Fruit fly (Drosophila melanogaster) whole organism, prepupa: ENCODE measurements around the gene CG16789.

Experiments
- CG10669 ChIP-seq: fragments of 200-800 bp; sonication (Bioruptor generic); optimal IDR thresholded peaks from 3 replicates; lab custom pipeline; 2018; ENCODE audit warnings: missing biosample characterization, mild to moderate bottlenecking, missing genetic modification characterization, moderate library complexity
- CG11762 ChIP-seq: fragments of 200-800 bp; sonication (Bioruptor generic); optimal IDR thresholded peaks from 3 replicates; lab custom pipeline; 2016; ENCODE audit warnings: missing biosample characterization, missing genetic modification characterization; ENCODE audit not compliant: insufficient read depth
- CG15336 ChIP-seq: fragments of 200-800 bp; sonication (Bioruptor generic); IDR thresholded peaks from 2 replicates; pipeline ENCODE4 v1.3.6; 2022; ENCODE audit warnings: missing biosample characterization, missing genetic modification characterization
- CG1621 ChIP-seq: fragments of 200-800 bp; sonication (Bioruptor generic); optimal IDR thresholded peaks from 3 replicates; lab custom pipeline; 2018; ENCODE audit warnings: missing biosample characterization, mild to moderate bottlenecking, missing genetic modification characterization
- CG3032 ChIP-seq: fragments of 200-800 bp; optimal IDR thresholded peaks from 2 replicates; lab custom pipeline; 2019; ENCODE audit warnings: missing biosample characterization, mild to moderate bottlenecking, missing genetic modification characterization, moderate library complexity
- CG31627 ChIP-seq: fragments of 200-800 bp; sonication (Bioruptor generic); optimal IDR thresholded peaks from 3 replicates; lab custom pipeline; 2016; ENCODE audit warnings: missing biosample characterization, missing genetic modification characterization
- CG34406 ChIP-seq: fragments of 200-800 bp; sonication (Bioruptor generic); optimal IDR thresholded peaks from 3 replicates; lab custom pipeline; 2016; ENCODE audit warnings: missing biosample characterization, missing genetic modification characterization
- CG3919 ChIP-seq: fragments of 200-800 bp; sonication (Bioruptor generic); optimal IDR thresholded peaks from 3 replicates; lab custom pipeline; 2016; ENCODE audit warnings: missing biosample characterization, missing genetic modification characterization
- CG6163 ChIP-seq: fragments of 200-800 bp; sonication (Bioruptor generic); IDR thresholded peaks from 3 replicates; pipeline ENCODE4 v1.3.6; 2022; ENCODE audit warnings: missing biosample characterization, missing genetic modification characterization
- CG6276 ChIP-seq: fragments of 200-800 bp; sonication (Bioruptor generic); optimal IDR thresholded peaks from 2 replicates; lab custom pipeline; 2017; ENCODE audit warnings: missing biosample characterization, mild to moderate bottlenecking, missing genetic modification characterization
- CG6792 ChIP-seq: fragments of 200-800 bp; sonication (Bioruptor generic); optimal IDR thresholded peaks from 3 replicates; lab custom pipeline; 2016; ENCODE audit warnings: missing biosample characterization, missing genetic modification characterization
- CG6808 ChIP-seq: fragments of 200-800 bp; sonication (Bioruptor generic); optimal IDR thresholded peaks from 3 replicates; lab custom pipeline; 2017; ENCODE audit warnings: missing biosample characterization, missing genetic modification characterization, mild to moderate bottlenecking, moderate library complexity, missing genetic modification reagents
- CG6854 ChIP-seq: fragments of 200-800 bp; sonication (Bioruptor generic); optimal IDR thresholded peaks from 2 replicates; lab custom pipeline; 2017; ENCODE audit warnings: missing biosample characterization, mild to moderate bottlenecking, missing genetic modification characterization
- CG7368 ChIP-seq: fragments of 200-800 bp; sonication (Bioruptor generic); optimal IDR thresholded peaks from 3 replicates; lab custom pipeline; 2016; ENCODE audit warnings: missing biosample characterization, missing genetic modification characterization
- Ets21C ChIP-seq: fragments of 200-800 bp; sonication (Bioruptor generic); optimal IDR thresholded peaks from 3 replicates; lab custom pipeline; 2016; ENCODE audit warnings: missing biosample characterization, missing genetic modification characterization
- Gug ChIP-seq: fragments of 200-800 bp; sonication (Bioruptor generic); IDR thresholded peaks from 2 replicates; pipeline ENCODE4 v1.3.6; 2022; ENCODE audit warnings: missing biosample characterization, missing genetic modification characterization
- Hr4 ChIP-seq: fragments of 200-800 bp; sonication (Bioruptor generic); optimal IDR thresholded peaks from 3 replicates; lab custom pipeline; 2016; ENCODE audit warnings: missing biosample characterization, missing genetic modification characterization
- OdsH ChIP-seq: fragments of 200-800 bp; sonication (Bioruptor generic); optimal IDR thresholded peaks from 3 replicates; lab custom pipeline; 2016; ENCODE audit warnings: missing biosample characterization, missing genetic modification characterization
- Smox ChIP-seq: fragments of 200-800 bp; sonication (Bioruptor generic); optimal IDR thresholded peaks from 3 replicates; lab custom pipeline; 2016; ENCODE audit warnings: missing biosample characterization, missing genetic modification characterization
- Sox14 ChIP-seq: fragments of 200-800 bp; sonication (Bioruptor generic); optimal IDR thresholded peaks from 3 replicates; lab custom pipeline; 2016; ENCODE audit warnings: missing biosample characterization, missing genetic modification characterization
- cyc ChIP-seq: fragments of 200-800 bp; sonication (Bioruptor generic); optimal IDR thresholded peaks from 3 replicates; lab custom pipeline; 2016; ENCODE audit warnings: missing biosample characterization, missing genetic modification characterization
- dac ChIP-seq: fragments of 200-800 bp; sonication (Bioruptor generic); optimal IDR thresholded peaks from 2 replicates; lab custom pipeline; 2017; ENCODE audit warnings: missing biosample characterization, mild to moderate bottlenecking, missing genetic modification characterization
- dsx ChIP-seq: fragments of 200-800 bp; optimal IDR thresholded peaks from 3 replicates; lab custom pipeline; 2019; ENCODE audit warnings: missing biosample characterization, mild to moderate bottlenecking, missing genetic modification characterization, moderate library complexity; ENCODE audit not compliant: poor library complexity, severe bottlenecking
- eg ChIP-seq: fragments of 200-800 bp; sonication (Bioruptor generic); IDR thresholded peaks from 3 replicates; pipeline ENCODE4 v1.3.6; 2022; ENCODE audit warnings: missing biosample characterization, missing genetic modification characterization
- esn ChIP-seq: fragments of 200-800 bp; sonication (Bioruptor generic); optimal IDR thresholded peaks from 2 replicates; lab custom pipeline; 2016; ENCODE audit warnings: missing biosample characterization, mild to moderate bottlenecking, missing genetic modification characterization, moderate library complexity
- lz ChIP-seq: fragments of 200-800 bp; sonication (Bioruptor generic); optimal IDR thresholded peaks from 3 replicates; lab custom pipeline; 2016; ENCODE audit warnings: missing biosample characterization, missing genetic modification characterization
- pdm3 ChIP-seq: fragments of 200-800 bp; sonication (Bioruptor generic); optimal IDR thresholded peaks from 3 replicates; lab custom pipeline; 2016; ENCODE audit warnings: missing biosample characterization, missing genetic modification characterization
- salr ChIP-seq, 2 experiments: fragments of 200-800 bp; sonication (Bioruptor generic); optimal IDR thresholded peaks; 3 replicates each; lab custom pipeline; 2016 to 2018; ENCODE audit warnings: missing biosample characterization in 2 of 2, missing genetic modification characterization in 2 of 2, mild to moderate bottlenecking in 1 of 2
- spab ChIP-seq: fragments of 200-800 bp; sonication (Bioruptor generic); optimal IDR thresholded peaks from 2 replicates; lab custom pipeline; 2017; ENCODE audit warnings: missing biosample characterization, mild to moderate bottlenecking, missing genetic modification characterization, missing genetic modification reagents
- vri ChIP-seq: fragments of 200-800 bp; sonication (Bioruptor generic); optimal IDR thresholded peaks from 3 replicates; lab custom pipeline; 2016; ENCODE audit warnings: missing biosample characterization, mild to moderate bottlenecking, missing genetic modification characterization

The CG16789 gene

DNA sequence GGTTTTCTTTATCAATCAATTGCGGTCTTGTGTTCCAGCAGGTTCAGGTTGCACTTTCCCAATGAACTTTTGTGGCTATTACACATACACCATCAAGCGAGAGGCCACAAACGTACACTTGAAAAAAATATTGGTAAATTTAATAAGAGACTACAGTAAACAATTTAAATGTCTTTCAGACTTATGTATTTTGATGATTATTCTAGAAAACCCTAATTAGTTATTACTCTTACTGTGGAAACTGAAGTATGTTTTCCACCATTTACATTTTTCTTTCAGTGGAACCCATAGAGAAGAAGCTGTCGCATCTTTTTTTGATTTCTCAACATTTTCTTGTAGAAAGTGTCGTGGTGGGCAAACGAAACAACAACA, 31.9 kb upstream of the CG16789 start (continued):
- TF ChIP-seq CG6854 (GFP tag; lab: Kevin White, UChicago) (no peak), CG34406 (GFP tag; lab: Kevin White, UChicago) (peak; percentile 88), spab (GFP tag; lab: Kevin White, UChicago) (peak; percentile 79), CG10669 (GFP tag; lab: Kevin White, UChicago) (peak; percentile 84), CG31627 (GFP tag; lab: Kevin White, UChicago) (peak; percentile 92), pdm3 (GFP tag; lab: Kevin White, UChicago) (peak; percentile 93), CG6163 (GFP tag; lab: Robert Waterston, UW) (no peak; the same call in none of the 3 replicates), Hr4 (GFP tag; lab: Kevin White, UChicago) (peak; percentile 95), CG7368 (GFP tag; lab: Kevin White, UChicago) (peak; percentile 82), esn (GFP tag; lab: Kevin White, UChicago) (peak; percentile 93), Gug (GFP tag; lab: Robert Waterston, UW) (peak; percentile 89), Ets21C (GFP tag; lab: Kevin White, UChicago) (peak; percentile 75), Smox (peak; percentile 89), cyc (GFP tag; lab: Kevin White, UChicago) (peak; percentile 87), OdsH (GFP tag; lab: Kevin White, UChicago) (peak; percentile 93), CG11762 (GFP tag; lab: Kevin White, UChicago) (peak; percentile 81), CG15336 (GFP tag; lab: Robert Waterston, UW) (peak; percentile 94)

DNA sequence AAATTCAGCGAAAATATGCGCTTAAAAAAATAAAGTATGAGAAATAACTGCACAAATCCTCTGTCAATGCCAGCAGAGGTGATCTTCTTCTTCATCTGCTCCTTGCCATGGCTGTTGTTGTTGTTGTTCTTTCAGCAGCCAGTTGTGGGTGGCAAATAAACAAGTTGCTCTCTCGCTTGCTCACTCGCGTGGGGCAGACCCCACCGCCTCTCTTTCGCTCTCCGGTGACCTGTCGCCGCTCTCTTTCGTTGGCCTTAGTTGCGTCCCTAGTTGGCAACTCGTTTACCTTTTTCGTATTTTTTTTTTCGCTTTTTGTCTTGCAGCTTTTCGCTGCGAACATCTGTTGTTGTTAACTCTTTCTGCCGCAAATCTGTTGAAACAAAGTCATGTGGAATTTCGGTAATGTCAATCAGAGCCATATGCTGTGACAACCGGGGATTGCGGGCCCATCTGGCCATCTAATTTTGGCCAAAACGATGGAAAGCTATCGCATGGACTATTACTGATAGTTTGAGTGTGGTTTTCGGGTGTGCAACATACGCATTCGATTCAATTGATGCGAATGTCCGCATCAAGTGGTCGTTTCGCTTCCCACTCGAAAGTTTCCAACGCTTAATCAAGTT, 31.3 kb upstream of the CG16789 start:
- no peak for TF ChIP-seq CG6792 (GFP tag; lab: Kevin White, UChicago)
- TF ChIP-seq pdm3 (GFP tag; lab: Kevin White, UChicago), result no peak
- peak; percentile 63 for TF ChIP-seq dsx
- TF ChIP-seq spab (GFP tag; lab: Kevin White, UChicago), result no peak
- TF ChIP-seq CG11762 (GFP tag; lab: Kevin White, UChicago), result no peak
- no peak for TF ChIP-seq CG6808 (GFP tag; lab: Kevin White, UChicago)

DNA sequence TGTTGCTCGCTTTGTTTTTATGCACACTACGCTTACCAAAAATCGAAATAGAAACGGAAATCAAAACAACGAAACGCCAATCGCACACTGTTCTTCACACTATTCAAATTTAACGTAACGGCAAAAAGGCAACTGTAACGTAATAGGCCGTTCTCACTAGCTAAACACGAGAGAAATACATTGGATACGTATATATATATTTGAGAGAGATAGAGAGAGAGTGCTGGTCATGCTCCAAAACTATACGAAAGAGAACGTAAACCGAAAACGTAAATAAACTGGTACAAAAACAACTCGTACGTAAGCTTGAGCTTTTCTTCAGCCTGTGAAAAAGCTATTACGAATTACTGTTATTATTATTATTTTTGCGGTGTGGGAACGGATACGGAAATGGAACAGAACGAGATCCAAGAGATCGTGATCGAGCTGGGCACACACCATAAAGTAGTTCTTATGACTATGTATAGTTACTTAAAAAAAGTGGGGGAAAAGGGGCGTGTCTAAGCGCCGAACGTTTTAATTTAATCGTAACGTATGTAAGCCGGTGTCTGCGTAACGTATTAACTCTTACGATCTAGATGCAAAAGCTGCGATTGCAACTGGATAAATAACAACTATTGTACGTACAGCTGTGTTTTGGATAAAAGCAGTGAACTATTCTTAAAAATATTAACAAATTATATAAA, 22.4 kb upstream of the CG16789 start:
- no peak for TF ChIP-seq Ets21C (GFP tag; lab: Kevin White, UChicago)
- TF ChIP-seq spab (GFP tag; lab: Kevin White, UChicago), result no peak

DNA sequence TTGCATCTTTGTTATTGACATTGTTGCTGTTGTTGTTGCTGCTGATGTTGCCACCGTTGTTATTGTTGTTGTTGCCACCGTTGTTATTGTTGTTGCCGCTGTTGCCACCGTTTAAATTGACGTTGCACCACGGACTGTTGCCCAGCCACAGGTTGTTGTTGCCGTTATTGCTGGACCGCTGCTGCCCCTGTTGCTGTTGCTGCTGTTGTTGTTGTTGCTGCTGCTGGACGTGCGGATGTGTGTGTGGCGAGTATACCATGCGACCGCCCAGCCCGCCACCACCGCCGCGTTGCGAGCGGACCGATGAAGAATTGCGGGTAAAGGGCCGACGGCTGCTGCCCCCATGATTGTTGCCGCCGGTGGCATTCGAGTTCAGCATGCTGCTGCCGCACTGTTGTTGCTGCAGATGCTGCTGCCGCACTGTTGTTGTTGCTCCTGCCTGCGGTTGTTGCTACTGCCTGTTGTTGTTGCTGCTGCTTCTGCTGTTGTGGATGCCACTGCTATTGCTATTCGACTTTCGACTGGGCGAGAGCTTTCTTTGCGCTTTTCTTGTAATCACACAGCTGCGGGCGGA, 19.1 kb upstream of the CG16789 start:
- TF ChIP-seq dac (GFP tag; lab: Kevin White, UChicago), result no peak
- no peak for TF ChIP-seq CG15336 (GFP tag; lab: Robert Waterston, UW)
- no peak for TF ChIP-seq vri (GFP tag; lab: Kevin White, UChicago)
- TF ChIP-seq CG3919 (GFP tag; lab: Kevin White, UChicago), result no peak
- no peak for TF ChIP-seq lz (GFP tag; lab: Kevin White, UChicago)
- TF ChIP-seq Smox, result no peak
- TF ChIP-seq Hr4 (GFP tag; lab: Kevin White, UChicago), result no peak
- TF ChIP-seq CG1621 (tag; lab: Kevin White, UChicago), result no peak
- no peak for TF ChIP-seq CG6792 (GFP tag; lab: Kevin White, UChicago)
- TF ChIP-seq eg (GFP tag; lab: Robert Waterston, UW), result no peak
- no peak for TF ChIP-seq Gug (GFP tag; lab: Robert Waterston, UW)
- no peak for TF ChIP-seq CG6163 (GFP tag; lab: Robert Waterston, UW)
- TF ChIP-seq Sox14, result no peak
- TF ChIP-seq CG3032, result no peak
- TF ChIP-seq salr (GFP tag; optimal IDR thresholded peaks at IDR 0.05; lab: Kevin White, UChicago), result no peak
- no peak for TF ChIP-seq CG6854 (GFP tag; lab: Kevin White, UChicago)
- TF ChIP-seq pdm3 (GFP tag; lab: Kevin White, UChicago), result no peak
- TF ChIP-seq CG6276 (GFP tag; lab: Kevin White, UChicago), result no peak
